Worm (Caenorhabditis elegans) whole organism, L1 larva: Measurements from ENCODE around the gene Y116A8C.25.
"Not testable (repeated sequence)": the region's sequence is repeated elsewhere in the genome, so short reads cannot be mapped to it uniquely, and the experiment has no call there.

Experiments
- C16A3.4 ChIP-seq: fragments of 150-350 bp; optimal IDR thresholded peaks from 2 replicates; lab custom pipeline; 2014; ENCODE audit warnings: missing biosample characterization, missing genetic modification characterization
- F16B12.6 ChIP-seq: fragments of 150-350 bp; optimal IDR thresholded peaks from 2 replicates; lab custom pipeline; 2014; ENCODE audit warnings: missing biosample characterization, missing genetic modification characterization
- aha-1 ChIP-seq: fragments of 150-350 bp; optimal IDR thresholded peaks from 2 replicates; lab custom pipeline; 2014; ENCODE audit warnings: missing biosample characterization, missing genetic modification characterization
- ceh-8 ChIP-seq: fragments of 200-800 bp; sonication (Bioruptor generic); optimal IDR thresholded peaks from 2 replicates; lab custom pipeline; 2018; ENCODE audit warnings: mild to moderate bottlenecking, missing genetic modification characterization, moderate library complexity, missing compliant biosample characterization
- ceh-82 ChIP-seq, 3 experiments: fragments of 150-350 bp in 1 of 3; sonication (generic microtip) in 2 of 3; optimal IDR thresholded peaks; 2 replicates each; lab custom pipeline; 2014 to 2017; ENCODE audit warnings: missing biosample characterization in 3 of 3, missing genetic modification characterization in 3 of 3
- ceh-88 ChIP-seq: fragments of 200-800 bp; sonication (Bioruptor generic); IDR thresholded peaks from 2 replicates; pipeline ENCODE4 v1.3.6; 2022; ENCODE audit warnings: missing genetic modification characterization, missing compliant biosample characterization
- dpl-1 ChIP-seq, 3 experiments: fragments of 150-350 bp in 2 of 3; sonication (generic microtip) in 1 of 3; optimal IDR thresholded peaks; 2 replicates each; lab custom pipeline; 2014 to 2017; ENCODE audit warnings: missing biosample characterization in 3 of 3, missing genetic modification characterization in 3 of 3, missing genetic modification reagents in 3 of 3
- efl-1 ChIP-seq, 4 experiments: fragments of 150-350 bp; optimal IDR thresholded peaks in 3 of 4; peaks in 1 of 4; 1 replicate in 1 of 4; 2 replicates in 3 of 4; lab custom pipeline; 2014; ENCODE audit warnings: missing biosample characterization in 2 of 4, missing genetic modification characterization in 2 of 4, missing genetic modification reagents in 2 of 4
- egl-27 ChIP-seq, 2 experiments: fragments of 150-350 bp in 1 of 2; sonication (generic microtip); optimal IDR thresholded peaks; 3 replicates each; lab custom pipeline; 2017 to 2018; ENCODE audit warnings: missing biosample characterization in 2 of 2, missing genetic modification characterization in 2 of 2, missing genetic modification reagents in 2 of 2
- fkh-4 ChIP-seq: sonication (generic microtip); optimal IDR thresholded peaks from 2 replicates; lab custom pipeline; 2016; ENCODE audit warnings: missing compliant biosample characterization, missing genetic modification characterization, borderline replicate concordance
- fkh-8 ChIP-seq: sonication (generic microtip); optimal IDR thresholded peaks from 2 replicates; lab custom pipeline; 2016; ENCODE audit warnings: mild to moderate bottlenecking, missing genetic modification characterization, missing compliant biosample characterization
- hpl-2 ChIP-seq: fragments of 150-350 bp; optimal IDR thresholded peaks from 2 replicates; lab custom pipeline; 2014; ENCODE audit warnings: missing biosample characterization, missing genetic modification reagents, missing genetic modification characterization
- isw-1 ChIP-seq: fragments of 200-800 bp; sonication (Bioruptor generic); IDR thresholded peaks from 2 replicates; pipeline ENCODE4 v1.3.6; 2022; ENCODE audit warnings: missing genetic modification characterization, missing compliant biosample characterization
- lin-35 ChIP-seq, 2 experiments: fragments of 150-350 bp; optimal IDR thresholded peaks; 2 replicates each; lab custom pipeline; 2014; ENCODE audit warnings: missing biosample characterization in 2 of 2, missing genetic modification characterization in 2 of 2, missing genetic modification reagents in 2 of 2
- lsy-2 ChIP-seq, 2 experiments: fragments of 150-350 bp; optimal IDR thresholded peaks; 2 replicates each; lab custom pipeline; 2014; ENCODE audit warnings: missing biosample characterization in 2 of 2, missing genetic modification characterization in 2 of 2
- nhr-11 ChIP-seq: fragments of 150-350 bp; optimal IDR thresholded peaks from 2 replicates; lab custom pipeline; 2014; ENCODE audit warnings: missing biosample characterization, missing genetic modification characterization
- nhr-12 ChIP-seq: sonication (generic microtip); optimal IDR thresholded peaks from 2 replicates; lab custom pipeline; 2017; ENCODE audit warnings: missing biosample characterization, missing genetic modification characterization
- nhr-19 ChIP-seq: fragments of 200-800 bp; sonication (Bioruptor generic); conservative IDR thresholded peaks from 2 replicates; pipeline ENCODE4 v1.3.6; 2022; ENCODE audit warnings: missing genetic modification characterization, missing compliant biosample characterization
- nhr-47 ChIP-seq: sonication (generic microtip); optimal IDR thresholded peaks from 2 replicates; lab custom pipeline; 2016; ENCODE audit warnings: mild to moderate bottlenecking, missing genetic modification characterization, moderate library complexity, missing compliant biosample characterization
- nhr-71 ChIP-seq: sonication (generic microtip); optimal IDR thresholded peaks from 2 replicates; lab custom pipeline; 2016; ENCODE audit warnings: mild to moderate bottlenecking, missing genetic modification characterization, moderate library complexity, missing compliant biosample characterization
- pax-3 ChIP-seq: fragments of 200-800 bp; sonication (Bioruptor generic); optimal IDR thresholded peaks from 2 replicates; lab custom pipeline; 2018; ENCODE audit warnings: mild to moderate bottlenecking, missing genetic modification characterization, moderate library complexity, missing compliant biosample characterization
- skn-1 ChIP-seq: fragments of 150-350 bp; optimal IDR thresholded peaks from 2 replicates; lab custom pipeline; 2014; ENCODE audit warnings: missing biosample characterization, missing genetic modification characterization
- snu-23 ChIP-seq: sonication (generic microtip); optimal IDR thresholded peaks from 2 replicates; lab custom pipeline; 2016; ENCODE audit warnings: missing genetic modification characterization, missing compliant biosample characterization
- sptf-1 ChIP-seq: fragments of 150-350 bp; optimal IDR thresholded peaks from 2 replicates; lab custom pipeline; 2014; ENCODE audit warnings: missing biosample characterization, missing genetic modification characterization
- swsn-7 ChIP-seq: sonication (generic microtip); optimal IDR thresholded peaks from 2 replicates; lab custom pipeline; 2016; ENCODE audit warnings: missing genetic modification characterization, missing compliant biosample characterization
- xbp-1 ChIP-seq: sonication (generic microtip); optimal IDR thresholded peaks from 2 replicates; lab custom pipeline; 2016; ENCODE audit warnings: missing genetic modification characterization, missing compliant biosample characterization
- zip-4 ChIP-seq: fragments of 200-800 bp; sonication (Bioruptor generic); optimal IDR thresholded peaks from 2 replicates; lab custom pipeline; 2018; ENCODE audit warnings: mild to moderate bottlenecking, missing genetic modification characterization, moderate library complexity, missing compliant biosample characterization
- ztf-11 ChIP-seq, 2 experiments: sonication (generic microtip); optimal IDR thresholded peaks; 2 replicates each; lab custom pipeline; 2016 to 2017; ENCODE audit warnings: missing genetic modification characterization in 2 of 2, missing biosample characterization in 1 of 2, missing compliant biosample characterization in 1 of 2
- ztf-4 ChIP-seq: fragments of 150-350 bp; optimal IDR thresholded peaks from 2 replicates; lab custom pipeline; 2014; ENCODE audit warnings: missing biosample characterization, missing genetic modification characterization

The Y116A8C.25 gene

DNA sequence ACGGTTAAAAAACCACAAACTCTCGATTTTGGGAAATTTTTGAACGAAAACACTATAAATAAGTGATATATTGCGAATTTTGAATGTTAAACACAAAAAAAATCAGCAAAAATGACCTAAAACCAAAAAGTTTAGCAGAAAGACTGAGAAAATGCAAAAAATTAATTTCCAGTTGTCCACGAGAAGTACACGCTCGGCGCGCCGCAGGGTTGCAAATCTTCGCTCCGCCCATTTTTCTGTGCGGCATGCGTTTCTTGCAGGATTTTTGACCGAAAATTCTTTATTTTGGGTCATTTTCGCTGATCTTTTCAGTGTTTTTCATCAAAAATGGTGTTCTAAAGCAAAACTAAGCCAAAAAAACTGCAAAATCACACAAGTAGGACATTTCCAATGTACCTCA, 6.3 kb upstream of the Y116A8C.25 start:
- TF ChIP-seq ztf-11 (tag; optimal IDR thresholded peaks at IDR 0.05; lab: Kevin White, UChicago), result no peak
- peak in 1 of 2 experiments; percentile 38 for TF ChIP-seq efl-1 (optimal IDR thresholded peaks at IDR 0.05; lab: Kevin White, UChicago)
- TF ChIP-seq efl-1 (GFP tag; optimal IDR thresholded peaks at IDR 0.05 in 1 of 2; lab: Kevin White, UChicago), result no peak

- TF ChIP-seq nhr-71 (tag; lab: Kevin White, UChicago) (peak; percentile 35), nhr-19 (GFP tag; lab: Robert Waterston, UW) (peak; percentile 31), isw-1 (GFP tag; lab: Robert Waterston, UW) (no peak), dpl-1 (GFP tag; optimal IDR thresholded peaks at IDR 0.05; lab: Kevin White, UChicago) (peak in 2 of 3 experiments; percentile 20 to 30), skn-1 (tag; lab: Kevin White, UChicago) (no peak), ztf-4 (no peak), ceh-82 (tag; optimal IDR thresholded peaks at IDR 0.05; lab: Kevin White, UChicago) (peak in 1 of 3 experiments; percentile 34), lsy-2 (tag; optimal IDR thresholded peaks at IDR 0.05; lab: Kevin White, UChicago) (peak in 1 of 2 experiments; percentile 22), pax-3 (peak; percentile 7), snu-23 (GFP tag; lab: Kevin White, UChicago) (peak; percentile 44), efl-1 (optimal IDR thresholded peaks at IDR 0.05; lab: Kevin White, UChicago) (peak; percentile 22 to 36), efl-1 (GFP tag; optimal IDR thresholded peaks at IDR 0.05 in 1 of 2; lab: Kevin White, UChicago) (peak; percentile 33 to 92), swsn-7 (tag; lab: Kevin White, UChicago) (peak; percentile 5), fkh-8 (tag; lab: Kevin White, UChicago) (peak; percentile 6), nhr-47 (tag; lab: Kevin White, UChicago) (peak; percentile 38), hpl-2 (GFP tag; lab: Kevin White, UChicago) (no peak), lin-35 (GFP tag; optimal IDR thresholded peaks at IDR 0.05; lab: Kevin White, UChicago) (peak; percentile 5 to 25), aha-1 (tag; lab: Kevin White, UChicago) (no peak), xbp-1 (tag; lab: Kevin White, UChicago) (peak; percentile 12)
These were observed 5.8 kb upstream of the Y116A8C.25 start for ce11 chrIV:17084317-17084716.

- not testable (repeated sequence) for TF ChIP-seq sptf-1; lsy-2 (tag; optimal IDR thresholded peaks at IDR 0.05; lab: Kevin White, UChicago); C16A3.4 (tag; lab: Kevin White, UChicago)
These were observed 7.8 kb downstream of the Y116A8C.25 start, which contains the start of gene Y116A8C.24 for ce11 chrIV:17070791-17071190. Gene Y116A8C.24, minus strand, starts transcription at chrIV:17070891.

- TF ChIP-seq nhr-12 (tag; lab: Kevin White, UChicago); zip-4 (GFP tag; lab: Kevin White, UChicago); ceh-8: not testable (repeated sequence)
These were observed 13.6 kb downstream of the Y116A8C.25 start, which contains the start of gene Y116A8C.465 for ce11 chrIV:17064937-17065336. Gene Y116A8C.465, plus strand, starts transcription at chrIV:17065237.

ce11 chrIV:17063700-17064099, 14.8 kb downstream of the Y116A8C.25 start, which contains the start of gene Y116A8C.467:
Gene Y116A8C.467, minus strand, starts transcription at chrIV:17063800.
- TF ChIP-seq fkh-4; snu-23 (GFP tag; lab: Kevin White, UChicago); egl-27 (tag; optimal IDR thresholded peaks at IDR 0.05; lab: Kevin White, UChicago): not testable (repeated sequence)

DNA sequence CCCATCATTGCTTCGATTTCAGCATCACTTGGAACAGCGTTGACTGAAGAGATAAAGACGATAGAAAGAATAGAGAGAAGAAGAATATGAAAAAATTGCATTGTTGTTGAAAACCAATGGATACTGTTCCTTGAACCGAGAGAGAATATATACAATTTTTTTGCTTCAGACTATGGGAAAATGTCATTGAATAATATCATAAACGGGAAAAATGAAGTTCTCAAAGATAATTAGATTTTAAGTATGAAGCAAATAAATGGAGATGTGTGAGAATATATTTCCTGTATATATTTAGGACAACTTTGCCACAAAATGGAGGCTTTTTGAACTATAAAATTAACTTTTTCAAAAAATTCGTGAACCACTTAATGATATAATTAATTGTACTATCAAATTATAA, 20.5 kb downstream of the Y116A8C.25 start, which contains the start of gene Y116A8C.44:
TSS of gene Y116A8C.44 (minus strand) at position 101 of the 400 bp plus-strand sequence.
- no peak for TF ChIP-seq F16B12.6 (tag; lab: Kevin White, UChicago)
- TF ChIP-seq ceh-88 (GFP tag; lab: Robert Waterston, UW), result no peak
- TF ChIP-seq efl-1 (optimal IDR thresholded peaks at IDR 0.05; lab: Kevin White, UChicago), result no peak
- TF ChIP-seq efl-1 (GFP tag; optimal IDR thresholded peaks at IDR 0.05 in 1 of 2; lab: Kevin White, UChicago), result peak in 1 of 2 experiments; percentile 52
- TF ChIP-seq nhr-11 (tag; lab: Kevin White, UChicago), result no peak
